Worm (Caenorhabditis elegans) whole organism, L1 larva: ENCODE data around the gene trpp-5.

Source experiments
- C04F5.9 ChIP-seq: sonication (generic microtip); optimal IDR thresholded peaks from 2 replicates; lab custom pipeline; 2016; ENCODE audit warnings: missing genetic modification characterization, missing compliant biosample characterization
- C16A3.4 ChIP-seq: fragments of 150-350 bp; optimal IDR thresholded peaks from 2 replicates; lab custom pipeline; 2014; ENCODE audit warnings: missing biosample characterization, missing genetic modification characterization
- F16B12.6 ChIP-seq: fragments of 150-350 bp; optimal IDR thresholded peaks from 2 replicates; lab custom pipeline; 2014; ENCODE audit warnings: missing biosample characterization, missing genetic modification characterization
- Y116A8C.19 ChIP-seq: sonication (generic microtip); optimal IDR thresholded peaks from 2 replicates; lab custom pipeline; 2016; ENCODE audit warnings: missing compliant biosample characterization, missing genetic modification characterization, borderline replicate concordance
- aha-1 ChIP-seq: fragments of 150-350 bp; optimal IDR thresholded peaks from 2 replicates; lab custom pipeline; 2014; ENCODE audit warnings: missing biosample characterization, missing genetic modification characterization
- alr-1 ChIP-seq: fragments of 200-800 bp; sonication (Bioruptor generic); optimal IDR thresholded peaks from 2 replicates; lab custom pipeline; 2018; ENCODE audit warnings: borderline replicate concordance, mild to moderate bottlenecking, missing genetic modification characterization, missing compliant biosample characterization
- aly-2 ChIP-seq: fragments of 150-350 bp; optimal IDR thresholded peaks from 2 replicates; lab custom pipeline; 2014; ENCODE audit warnings: missing biosample characterization, missing genetic modification characterization
- ama-1 ChIP-seq: fragments of 150-350 bp; optimal IDR thresholded peaks from 2 replicates; lab custom pipeline; 2014
- blmp-1 ChIP-seq: fragments of 150-350 bp; optimal IDR thresholded peaks from 2 replicates; lab custom pipeline; 2014; ENCODE audit warnings: missing biosample characterization, missing genetic modification characterization
- ceh-8 ChIP-seq: fragments of 200-800 bp; sonication (Bioruptor generic); optimal IDR thresholded peaks from 2 replicates; lab custom pipeline; 2018; ENCODE audit warnings: mild to moderate bottlenecking, missing genetic modification characterization, moderate library complexity, missing compliant biosample characterization
- ceh-88 ChIP-seq: fragments of 200-800 bp; sonication (Bioruptor generic); IDR thresholded peaks from 2 replicates; pipeline ENCODE4 v1.3.6; 2022; ENCODE audit warnings: missing genetic modification characterization, missing compliant biosample characterization
- ceh-90 ChIP-seq: sonication (generic microtip); optimal IDR thresholded peaks from 2 replicates; lab custom pipeline; 2016; ENCODE audit warnings: missing genetic modification characterization, missing compliant biosample characterization
- ces-1 ChIP-seq: fragments of 150-350 bp; optimal IDR thresholded peaks from 2 replicates; lab custom pipeline; 2014; ENCODE audit warnings: missing biosample characterization, missing genetic modification reagents, missing genetic modification characterization
- dpl-1 ChIP-seq, 3 experiments: fragments of 150-350 bp in 2 of 3; sonication (generic microtip) in 1 of 3; optimal IDR thresholded peaks; 2 replicates each; lab custom pipeline; 2014 to 2017; ENCODE audit warnings: missing biosample characterization in 3 of 3, missing genetic modification characterization in 3 of 3, missing genetic modification reagents in 3 of 3
- efl-1 ChIP-seq, 4 experiments: fragments of 150-350 bp; optimal IDR thresholded peaks in 3 of 4; peaks in 1 of 4; 1 replicate in 1 of 4; 2 replicates in 3 of 4; lab custom pipeline; 2014; ENCODE audit warnings: missing biosample characterization in 2 of 4, missing genetic modification characterization in 2 of 4, missing genetic modification reagents in 2 of 4
- egl-13 ChIP-seq: sonication (generic microtip); optimal IDR thresholded peaks from 2 replicates; lab custom pipeline; 2016; ENCODE audit warnings: missing genotype, missing genetic modification reagents, missing genetic modification characterization, missing compliant biosample characterization
- egl-27 ChIP-seq, 2 experiments: fragments of 150-350 bp in 1 of 2; sonication (generic microtip); optimal IDR thresholded peaks; 3 replicates each; lab custom pipeline; 2017 to 2018; ENCODE audit warnings: missing biosample characterization in 2 of 2, missing genetic modification characterization in 2 of 2, missing genetic modification reagents in 2 of 2
- elt-3 ChIP-seq, 6 experiments: fragments of 150-350 bp in 1 of 6; sonication (generic microtip); optimal IDR thresholded peaks; 2 replicates each; lab custom pipeline; 2017 to 2018; ENCODE audit warnings: missing biosample characterization in 6 of 6, missing genetic modification characterization in 6 of 6, inconsistent platforms in 1 of 6
- ets-5 ChIP-seq: fragments of 200-800 bp; sonication (Bioruptor generic); IDR thresholded peaks from 2 replicates; pipeline ENCODE4 v1.3.6; 2022; ENCODE audit warnings: missing genetic modification characterization, missing compliant biosample characterization
- grh-1 ChIP-seq: fragments of 200-800 bp; sonication (Bioruptor generic); IDR thresholded peaks from 2 replicates; pipeline ENCODE4 v1.3.6; 2022; ENCODE audit warnings: missing genetic modification reagents, missing genetic modification characterization, missing compliant biosample characterization
- hlh-4 ChIP-seq: sonication (generic microtip); optimal IDR thresholded peaks from 2 replicates; lab custom pipeline; 2016; ENCODE audit warnings: mild to moderate bottlenecking, missing genetic modification characterization, missing compliant biosample characterization
- isw-1 ChIP-seq: fragments of 200-800 bp; sonication (Bioruptor generic); IDR thresholded peaks from 2 replicates; pipeline ENCODE4 v1.3.6; 2022; ENCODE audit warnings: missing genetic modification characterization, missing compliant biosample characterization
- lin-14 ChIP-seq: fragments of 200-800 bp; sonication (Bioruptor generic); optimal IDR thresholded peaks from 2 replicates; lab custom pipeline; 2018; ENCODE audit warnings: mild to moderate bottlenecking, missing genetic modification characterization, moderate library complexity, missing compliant biosample characterization
- lin-35 ChIP-seq, 2 experiments: fragments of 150-350 bp; optimal IDR thresholded peaks; 2 replicates each; lab custom pipeline; 2014; ENCODE audit warnings: missing biosample characterization in 2 of 2, missing genetic modification characterization in 2 of 2, missing genetic modification reagents in 2 of 2
- lin-39 ChIP-seq: fragments of 150-350 bp; optimal IDR thresholded peaks from 2 replicates; lab custom pipeline; 2014; ENCODE audit warnings: missing biosample characterization, missing genetic modification reagents, missing genetic modification characterization
- lsy-2 ChIP-seq, 2 experiments: fragments of 150-350 bp; optimal IDR thresholded peaks; 2 replicates each; lab custom pipeline; 2014; ENCODE audit warnings: missing biosample characterization in 2 of 2, missing genetic modification characterization in 2 of 2
- mdl-1 ChIP-seq, 2 experiments: fragments of 150-350 bp; optimal IDR thresholded peaks; 2 replicates each; lab custom pipeline; 2014 to 2017; ENCODE audit warnings: missing biosample characterization in 2 of 2, missing genetic modification characterization in 2 of 2, inconsistent platforms in 1 of 2
- mef-2 ChIP-seq: fragments of 150-350 bp; optimal IDR thresholded peaks from 2 replicates; lab custom pipeline; 2014; ENCODE audit warnings: missing biosample characterization, missing genetic modification characterization
- nhr-19 ChIP-seq: fragments of 200-800 bp; sonication (Bioruptor generic); conservative IDR thresholded peaks from 2 replicates; pipeline ENCODE4 v1.3.6; 2022; ENCODE audit warnings: missing genetic modification characterization, missing compliant biosample characterization
- nhr-20 ChIP-seq: sonication (generic microtip); optimal IDR thresholded peaks from 2 replicates; lab custom pipeline; 2016; ENCODE audit warnings: mild to moderate bottlenecking, missing genetic modification characterization, missing compliant biosample characterization
- nhr-28 ChIP-seq: fragments of 150-350 bp; optimal IDR thresholded peaks from 2 replicates; lab custom pipeline; 2014; ENCODE audit warnings: missing biosample characterization, missing genetic modification characterization
- nhr-71 ChIP-seq: sonication (generic microtip); optimal IDR thresholded peaks from 2 replicates; lab custom pipeline; 2016; ENCODE audit warnings: mild to moderate bottlenecking, missing genetic modification characterization, moderate library complexity, missing compliant biosample characterization
- nhr-85 ChIP-seq: sonication (generic microtip); peaks from one replicate; lab custom pipeline; 2016; ENCODE audit warnings: missing genetic modification characterization, inconsistent platforms, missing compliant biosample characterization
- pax-3 ChIP-seq: fragments of 200-800 bp; sonication (Bioruptor generic); optimal IDR thresholded peaks from 2 replicates; lab custom pipeline; 2018; ENCODE audit warnings: mild to moderate bottlenecking, missing genetic modification characterization, moderate library complexity, missing compliant biosample characterization
- pqm-1 ChIP-seq: sonication (generic microtip); optimal IDR thresholded peaks from 3 replicates; lab custom pipeline; 2017; ENCODE audit warnings: missing biosample characterization, missing genetic modification characterization
- skn-1 ChIP-seq: fragments of 150-350 bp; optimal IDR thresholded peaks from 2 replicates; lab custom pipeline; 2014; ENCODE audit warnings: missing biosample characterization, missing genetic modification characterization
- snpc-4 ChIP-seq: fragments of 150-350 bp; optimal IDR thresholded peaks from 2 replicates; lab custom pipeline; 2014; ENCODE audit warnings: missing biosample characterization, missing genetic modification characterization
- snu-23 ChIP-seq: sonication (generic microtip); optimal IDR thresholded peaks from 2 replicates; lab custom pipeline; 2016; ENCODE audit warnings: missing genetic modification characterization, missing compliant biosample characterization
- sox-4 ChIP-seq: sonication (generic microtip); optimal IDR thresholded peaks from 2 replicates; lab custom pipeline; 2016; ENCODE audit warnings: missing genetic modification characterization, missing compliant biosample characterization
- sptf-1 ChIP-seq: fragments of 150-350 bp; optimal IDR thresholded peaks from 2 replicates; lab custom pipeline; 2014; ENCODE audit warnings: missing biosample characterization, missing genetic modification characterization
- swsn-7 ChIP-seq: sonication (generic microtip); optimal IDR thresholded peaks from 2 replicates; lab custom pipeline; 2016; ENCODE audit warnings: missing genetic modification characterization, missing compliant biosample characterization
- unc-130 ChIP-seq: fragments of 150-350 bp; optimal IDR thresholded peaks from 2 replicates; lab custom pipeline; 2017; ENCODE audit warnings: missing biosample characterization, missing genetic modification characterization, inconsistent platforms
- unc-86 ChIP-seq: sonication (generic microtip); optimal IDR thresholded peaks from 2 replicates; lab custom pipeline; 2016; ENCODE audit warnings: missing genetic modification characterization, missing compliant biosample characterization
- unc-98 ChIP-seq: fragments of 200-800 bp; sonication (Bioruptor generic); IDR thresholded peaks from 2 replicates; pipeline ENCODE4 v1.3.6; 2022; ENCODE audit warnings: missing genetic modification characterization, missing compliant biosample characterization
- xbp-1 ChIP-seq: sonication (generic microtip); optimal IDR thresholded peaks from 2 replicates; lab custom pipeline; 2016; ENCODE audit warnings: missing genetic modification characterization, missing compliant biosample characterization
- ztf-11 ChIP-seq, 2 experiments: sonication (generic microtip); optimal IDR thresholded peaks; 2 replicates each; lab custom pipeline; 2016 to 2017; ENCODE audit warnings: missing genetic modification characterization in 2 of 2, missing biosample characterization in 1 of 2, missing compliant biosample characterization in 1 of 2
- ztf-4 ChIP-seq: fragments of 150-350 bp; optimal IDR thresholded peaks from 2 replicates; lab custom pipeline; 2014; ENCODE audit warnings: missing biosample characterization, missing genetic modification characterization

Gene trpp-5

DNA sequence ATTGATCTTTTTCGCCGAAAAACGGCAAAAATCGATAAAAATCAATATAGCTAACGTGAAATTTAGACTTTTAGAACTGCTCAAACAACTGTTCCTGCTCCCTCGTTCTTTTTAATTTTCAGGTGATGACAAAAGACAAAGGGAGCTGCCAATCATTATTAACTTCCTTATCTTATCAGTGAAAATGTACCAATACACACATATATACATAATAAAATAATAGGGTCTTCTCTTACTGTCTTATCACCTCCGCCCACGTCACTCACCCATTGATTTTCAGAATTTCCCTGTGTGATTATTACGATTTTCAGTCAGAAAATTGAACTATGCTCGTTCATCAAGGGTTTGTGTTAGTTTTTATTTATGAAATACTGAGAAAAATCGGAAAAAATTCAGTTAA is 16.5 kb downstream of the trpp-5 start, which contains the start of gene Y57A10A.14 (continued):
- TF ChIP-seq ets-5 (GFP tag; lab: Robert Waterston, UW) (no peak), ama-1 (lab: Kevin White, UChicago) (no peak), egl-13 (no peak), pqm-1 (tag; lab: Kevin White, UChicago) (peak; percentile 52), xbp-1 (tag; lab: Kevin White, UChicago) (no peak), C16A3.4 (tag; lab: Kevin White, UChicago) (no peak), Y116A8C.19 (tag; lab: Kevin White, UChicago) (no peak), elt-3 (tag; optimal IDR thresholded peaks at IDR 0.05; lab: Kevin White, UChicago) (no peak), swsn-7 (tag; lab: Kevin White, UChicago) (no peak), nhr-19 (GFP tag; lab: Robert Waterston, UW) (no peak), unc-86 (no peak), hlh-4 (tag; lab: Kevin White, UChicago) (no peak), nhr-85 (tag; lab: Kevin White, UChicago) (no peak), sptf-1 (tag; lab: Kevin White, UChicago) (no peak), aly-2 (tag; lab: Kevin White, UChicago) (no peak), ceh-8 (no peak), F16B12.6 (tag; lab: Kevin White, UChicago) (no peak), ztf-4 (tag; lab: Kevin White, UChicago) (no peak), ceh-90 (tag; lab: Kevin White, UChicago) (no peak), sox-4 (tag; lab: Kevin White, UChicago) (no peak), C04F5.9 (no peak), snu-23 (GFP tag; lab: Kevin White, UChicago) (no peak), mef-2 (no peak), efl-1 (optimal IDR thresholded peaks at IDR 0.05; lab: Kevin White, UChicago) (no peak), efl-1 (GFP tag; optimal IDR thresholded peaks at IDR 0.05 in 1 of 2; lab: Kevin White, UChicago) (peak in 1 of 2 experiments; percentile 88), alr-1 (tag; lab: Kevin White, UChicago) (no peak), egl-27 (tag; optimal IDR thresholded peaks at IDR 0.05; lab: Kevin White, UChicago) (no peak), snpc-4 (tag; lab: Kevin White, UChicago) (no peak), nhr-71 (no peak), ces-1 (GFP tag; lab: Kevin White, UChicago) (no peak), lsy-2 (tag; optimal IDR thresholded peaks at IDR 0.05; lab: Kevin White, UChicago) (no peak), nhr-20 (tag; lab: Kevin White, UChicago) (no peak), skn-1 (tag; lab: Kevin White, UChicago) (no peak)
- TF ChIP-seq, all 84 proteins: peak for 7

DNA sequence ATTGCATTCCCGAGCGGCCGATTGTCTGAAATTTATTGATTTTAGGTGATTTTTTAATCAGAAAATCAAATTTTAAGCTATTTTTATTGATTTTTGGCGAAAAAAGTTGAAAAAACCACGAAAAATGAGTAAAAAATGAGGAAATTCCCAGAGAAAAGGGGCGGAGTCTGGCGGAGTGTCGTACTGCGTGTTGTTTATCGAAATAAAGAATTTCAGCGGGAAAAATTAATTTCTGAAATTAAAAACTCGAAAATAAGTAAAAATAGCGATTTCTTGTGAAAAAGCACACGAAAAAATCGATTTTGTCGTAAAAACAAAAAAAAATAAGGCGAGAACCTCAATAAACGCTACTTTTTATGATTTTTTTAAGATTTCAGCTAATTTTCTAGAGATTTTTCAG is 17.3 kb downstream of the trpp-5 start, which contains the start of gene Y57A10A.13:
TSS of gene Y57A10A.13 (minus strand) at position 46 of the 400 bp plus-strand sequence.
- TF ChIP-seq aha-1 (tag; lab: Kevin White, UChicago), result no peak
- no peak for TF ChIP-seq grh-1 (GFP tag; lab: Robert Waterston, UW)
- no peak for TF ChIP-seq ztf-11 (tag; optimal IDR thresholded peaks at IDR 0.05; lab: Kevin White, UChicago)
- no peak for TF ChIP-seq isw-1
- peak; percentile 4 to 52 for TF ChIP-seq lsy-2 (tag; optimal IDR thresholded peaks at IDR 0.05; lab: Kevin White, UChicago)
- no peak for TF ChIP-seq pax-3 (tag; lab: Kevin White, UChicago)
- no peak for TF ChIP-seq ceh-88 (GFP tag; lab: Robert Waterston, UW)
- peak; percentile 72 to 87 (median 79) for TF ChIP-seq dpl-1 (GFP tag; optimal IDR thresholded peaks at IDR 0.05; lab: Kevin White, UChicago)
- TF ChIP-seq snpc-4 (tag; lab: Kevin White, UChicago), result no peak
- TF ChIP-seq blmp-1 (tag; lab: Kevin White, UChicago), result peak; percentile 13
- TF ChIP-seq lin-14, result no peak
- peak; percentile 72 to 89 for TF ChIP-seq lin-35 (GFP tag; optimal IDR thresholded peaks at IDR 0.05; lab: Kevin White, UChicago)
- peak; percentile 15 for TF ChIP-seq skn-1 (tag; lab: Kevin White, UChicago)
- TF ChIP-seq unc-130, result no peak
- TF ChIP-seq unc-98, result no peak
- no peak for TF ChIP-seq lin-39 (tag; lab: Kevin White, UChicago)
- TF ChIP-seq nhr-28, result no peak
- no peak for TF ChIP-seq xbp-1 (tag; lab: Kevin White, UChicago)
- no peak for TF ChIP-seq C16A3.4 (tag; lab: Kevin White, UChicago)
- TF ChIP-seq efl-1 (optimal IDR thresholded peaks at IDR 0.05; lab: Kevin White, UChicago), result peak; percentile 58 to 80
- TF ChIP-seq efl-1 (GFP tag; optimal IDR thresholded peaks at IDR 0.05 in 1 of 2; lab: Kevin White, UChicago), result peak; percentile 84 to 98
- TF ChIP-seq mdl-1 (tag; optimal IDR thresholded peaks at IDR 0.05; lab: Kevin White, UChicago), result no peak
- TF ChIP-seq, all 84 proteins: peak for 6
